Worm (Caenorhabditis elegans): Measurements from ENCODE around the gene pax-1.

Gene pax-1

DNA sequence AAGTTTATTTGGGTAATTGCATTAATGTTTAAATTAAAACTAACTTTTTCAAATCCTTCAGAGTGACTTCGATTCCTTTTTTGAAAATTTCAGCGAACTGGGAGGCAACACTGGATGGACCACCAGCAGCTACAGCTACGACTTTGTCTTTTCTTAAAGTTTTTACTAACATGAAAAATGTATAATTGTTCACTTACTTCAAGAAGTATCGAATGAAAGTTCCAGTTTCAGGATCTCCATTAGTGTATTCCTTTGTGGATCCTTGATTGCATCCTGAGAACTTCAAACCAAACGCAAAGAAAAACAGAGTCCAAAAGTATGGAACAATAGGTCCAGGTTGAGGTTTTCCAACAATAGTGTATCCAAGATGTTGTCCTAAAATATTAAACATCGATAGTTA lies 27.7 kb upstream of the pax-1 start:
- TF ChIP-seq klf-2 (GFP tag; conservative IDR thresholded peaks at IDR 0.05), result no peak
- no peak for TF ChIP-seq ztf-29 (GFP tag; IDR thresholded peaks at IDR 0.05)
- no peak for TF ChIP-seq med-1 (GFP tag; optimal IDR thresholded peaks at IDR 0.05; ENCODE audit: insufficient read depth)
- no peak for TF ChIP-seq tab-1 (GFP tag; IDR thresholded peaks at IDR 0.05)
- no peak for TF ChIP-seq ztf-23 (GFP tag; IDR thresholded peaks at IDR 0.05)
- no peak for TF ChIP-seq ref-1 (GFP tag; conservative IDR thresholded peaks at IDR 0.05)
- TF ChIP-seq flt-1 (GFP tag; IDR thresholded peaks at IDR 0.05), result no peak
- no peak for TF ChIP-seq cog-1 (tag; optimal IDR thresholded peaks at IDR 0.05)
- no peak for TF ChIP-seq T22C8.4 (GFP tag; IDR thresholded peaks at IDR 0.05)

DNA sequence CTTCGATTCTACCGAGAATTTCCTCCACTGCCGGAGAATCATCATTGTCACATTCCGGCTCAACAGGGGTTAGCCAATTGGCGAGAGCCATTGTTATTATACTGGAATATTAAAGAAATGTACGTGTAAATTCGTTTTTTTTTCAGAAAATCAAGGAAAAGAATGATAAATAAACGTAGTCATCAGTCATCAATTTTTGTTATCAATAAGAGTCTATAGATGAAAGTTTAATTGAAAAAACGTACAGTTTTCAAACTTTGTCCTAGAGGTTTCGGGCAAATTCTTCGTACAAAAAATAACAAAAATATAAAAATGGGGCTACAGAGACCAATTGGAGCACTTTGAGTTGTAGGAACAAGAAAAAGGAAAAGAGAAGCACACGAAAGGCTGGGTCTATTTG lies 25.7 kb upstream of the pax-1 start, which contains the start of gene F20D6.11:
Gene F20D6.11, minus strand, starts transcription at position 101 of the 400 bp plus-strand sequence.
- TF ChIP-seq T22C8.4 (GFP tag; IDR thresholded peaks at IDR 0.05) (no peak), klf-2 (GFP tag; conservative IDR thresholded peaks at IDR 0.05) (no peak), flt-1 (GFP tag; IDR thresholded peaks at IDR 0.05) (no peak), ztf-29 (GFP tag; IDR thresholded peaks at IDR 0.05) (no peak), tab-1 (GFP tag; IDR thresholded peaks at IDR 0.05) (no peak), cog-1 (tag; optimal IDR thresholded peaks at IDR 0.05) (no peak), ztf-23 (GFP tag; IDR thresholded peaks at IDR 0.05) (no peak)

DNA sequence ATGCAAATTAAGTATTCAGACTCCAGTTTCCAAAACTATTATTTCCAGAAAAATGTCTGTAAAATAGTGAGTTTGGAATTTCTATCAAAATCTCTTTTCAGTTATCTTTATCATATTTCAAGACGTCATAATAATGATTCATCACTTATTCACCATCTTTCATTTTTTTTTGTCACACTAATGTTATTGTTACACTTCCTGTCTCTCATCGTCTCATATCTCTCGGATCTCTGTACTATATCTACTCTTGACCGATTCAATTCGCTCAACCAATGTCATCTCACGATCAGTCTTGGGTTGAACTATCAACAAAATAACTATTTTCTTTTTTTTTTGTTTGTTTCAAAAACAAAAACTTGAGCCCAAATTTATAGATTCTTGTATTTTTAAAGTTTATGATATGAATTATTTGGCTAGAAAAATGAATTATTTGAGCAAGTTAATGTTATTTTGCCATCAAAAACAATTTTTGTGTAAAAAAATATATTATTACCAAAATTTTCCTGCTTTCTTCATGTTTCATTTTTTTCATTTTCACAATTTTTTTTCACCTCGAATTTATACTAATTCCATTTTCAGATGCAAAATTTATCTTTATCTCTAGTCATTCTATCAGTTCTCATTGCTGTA lies 23.4 kb upstream of the pax-1 start, which contains the start of gene cri-2:
Gene cri-2, plus strand, starts transcription at position 580 of the 630 bp plus-strand sequence.
- no peak for TF ChIP-seq ztf-29 (GFP tag; IDR thresholded peaks at IDR 0.05)
- TF ChIP-seq tab-1 (GFP tag; IDR thresholded peaks at IDR 0.05), result no peak
- TF ChIP-seq cog-1 (tag; optimal IDR thresholded peaks at IDR 0.05), result no peak
- TF ChIP-seq ref-1 (GFP tag; conservative IDR thresholded peaks at IDR 0.05), result no peak
- no peak for TF ChIP-seq flt-1 (GFP tag; IDR thresholded peaks at IDR 0.05)
- no peak for TF ChIP-seq T22C8.4 (GFP tag; IDR thresholded peaks at IDR 0.05)
- TF ChIP-seq ztf-23 (GFP tag; IDR thresholded peaks at IDR 0.05), result no peak
- no peak for TF ChIP-seq klf-2 (GFP tag; conservative IDR thresholded peaks at IDR 0.05)
- TF ChIP-seq med-1 (GFP tag; optimal IDR thresholded peaks at IDR 0.05; ENCODE audit: insufficient read depth), result no peak

DNA sequence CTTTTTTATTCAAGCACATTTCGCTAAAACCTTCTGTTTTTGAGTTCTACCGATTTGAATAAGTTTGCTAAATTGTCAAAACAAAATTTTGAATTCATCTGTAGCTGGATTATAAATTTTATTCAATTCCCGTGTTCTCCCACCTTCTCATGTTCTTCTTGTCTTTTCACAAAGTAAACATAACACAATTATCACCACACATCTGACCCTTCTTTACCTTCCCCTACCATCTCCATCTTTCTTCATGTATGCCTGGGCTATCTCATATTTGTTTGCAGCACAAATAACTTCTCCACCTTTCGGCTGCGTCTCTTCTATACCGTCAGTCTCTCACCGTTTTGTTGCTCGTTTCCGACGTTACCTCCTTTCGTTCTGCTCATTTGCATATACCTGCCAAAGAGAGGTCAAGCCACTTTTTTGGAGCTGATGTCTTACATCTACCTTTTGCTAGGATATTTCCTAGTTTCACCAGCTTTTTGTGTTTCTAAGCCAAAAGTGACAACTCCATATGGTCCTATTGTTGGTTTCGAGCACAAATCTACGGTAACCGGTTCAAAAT lies 21.6 kb upstream of the pax-1 start, which contains the start of gene cest-17:
Gene cest-17, plus strand, starts transcription at position 248 of the 559 bp plus-strand sequence.
- TF ChIP-seq ztf-23 (GFP tag; IDR thresholded peaks at IDR 0.05) (no peak), cog-1 (tag; optimal IDR thresholded peaks at IDR 0.05) (no peak), T22C8.4 (GFP tag; IDR thresholded peaks at IDR 0.05) (no peak), klf-2 (GFP tag; conservative IDR thresholded peaks at IDR 0.05) (no peak), med-1 (GFP tag; optimal IDR thresholded peaks at IDR 0.05; ENCODE audit: insufficient read depth) (no peak), ref-1 (GFP tag; conservative IDR thresholded peaks at IDR 0.05) (no peak), flt-1 (GFP tag; IDR thresholded peaks at IDR 0.05) (no peak), tab-1 (GFP tag; IDR thresholded peaks at IDR 0.05) (no peak), ztf-29 (GFP tag; IDR thresholded peaks at IDR 0.05) (no peak)

DNA sequence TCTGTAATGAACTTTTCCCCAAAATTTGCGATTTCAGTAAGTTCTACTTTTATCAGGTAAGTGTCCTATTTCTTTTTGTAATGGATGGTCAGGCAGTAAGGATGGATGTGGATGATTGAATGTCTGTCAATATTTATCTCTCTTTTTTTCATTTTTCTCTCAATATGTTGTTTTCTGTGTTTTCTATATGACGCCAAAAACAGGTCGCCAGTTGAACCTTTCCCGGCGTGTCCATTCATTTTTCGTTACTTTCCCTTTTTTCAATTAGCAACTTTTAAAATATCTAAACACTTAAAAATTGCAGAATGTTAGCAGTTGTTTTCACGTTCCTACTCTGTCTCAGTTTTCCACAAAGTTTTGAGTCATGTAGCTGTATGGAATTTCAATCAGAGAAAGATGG lies 17.8 kb upstream of the pax-1 start, which contains the start of gene timp-1:
Gene timp-1, plus strand, starts transcription at position 305 of the 400 bp plus-strand sequence.
- TF ChIP-seq ztf-23 (GFP tag; IDR thresholded peaks at IDR 0.05) (no peak), ref-1 (GFP tag; conservative IDR thresholded peaks at IDR 0.05) (no peak), tab-1 (GFP tag; IDR thresholded peaks at IDR 0.05) (no peak), cog-1 (tag; optimal IDR thresholded peaks at IDR 0.05) (no peak), T22C8.4 (GFP tag; IDR thresholded peaks at IDR 0.05) (no peak), med-1 (GFP tag; optimal IDR thresholded peaks at IDR 0.05; ENCODE audit: insufficient read depth) (no peak), ztf-29 (GFP tag; IDR thresholded peaks at IDR 0.05) (no peak), flt-1 (GFP tag; IDR thresholded peaks at IDR 0.05) (no peak), klf-2 (GFP tag; conservative IDR thresholded peaks at IDR 0.05) (no peak)

DNA sequence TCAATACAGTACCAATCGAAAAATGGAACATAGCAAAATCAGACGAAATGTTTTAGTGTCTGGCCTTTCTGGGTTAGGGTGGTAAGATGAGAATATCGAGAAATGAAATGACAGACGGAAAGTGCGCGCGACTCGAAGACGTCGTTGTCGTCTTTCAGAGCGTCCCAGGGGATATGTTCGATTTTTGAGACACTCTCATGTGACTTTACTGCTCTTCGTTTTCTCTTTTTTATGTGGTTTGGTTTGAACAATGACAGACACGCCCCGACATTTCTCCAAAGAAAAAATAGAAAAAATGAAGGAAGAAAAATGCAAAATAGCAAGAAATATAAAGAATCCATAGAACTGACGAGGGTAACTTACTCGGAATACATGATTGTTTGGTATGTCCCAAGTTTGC lies 14.2 kb upstream of the pax-1 start:
- TF ChIP-seq flt-1 (GFP tag; IDR thresholded peaks at IDR 0.05) (no peak), ztf-29 (GFP tag; IDR thresholded peaks at IDR 0.05) (no peak), T22C8.4 (GFP tag; IDR thresholded peaks at IDR 0.05) (no peak), cog-1 (tag; optimal IDR thresholded peaks at IDR 0.05) (no peak), med-1 (GFP tag; optimal IDR thresholded peaks at IDR 0.05; ENCODE audit: insufficient read depth) (no peak), tab-1 (GFP tag; IDR thresholded peaks at IDR 0.05) (no peak), klf-2 (GFP tag; conservative IDR thresholded peaks at IDR 0.05) (no peak), ztf-23 (GFP tag; IDR thresholded peaks at IDR 0.05) (no peak), ref-1 (GFP tag; conservative IDR thresholded peaks at IDR 0.05) (no peak)

DNA sequence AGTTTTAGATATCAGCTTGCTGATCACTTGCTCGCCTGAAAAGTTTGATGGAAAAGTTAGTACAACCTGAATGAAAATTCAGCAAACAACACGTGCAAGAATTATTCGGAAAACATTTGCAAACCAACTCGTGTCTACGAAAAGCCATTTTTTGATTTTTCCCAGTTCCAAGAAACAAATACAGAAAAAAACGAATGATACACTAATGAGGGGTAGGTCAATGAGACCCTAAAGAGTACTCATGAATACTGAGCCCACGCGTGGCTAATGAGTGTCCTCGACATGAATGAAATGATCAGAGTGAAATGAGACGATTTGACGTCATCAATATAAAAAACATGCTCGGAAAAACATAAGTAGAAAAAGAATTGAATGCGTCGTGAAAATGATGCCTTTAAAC lies 12.7 kb upstream of the pax-1 start:
- no peak for TF ChIP-seq tab-1 (GFP tag; IDR thresholded peaks at IDR 0.05)
- no peak for TF ChIP-seq ref-1 (GFP tag; conservative IDR thresholded peaks at IDR 0.05)

DNA sequence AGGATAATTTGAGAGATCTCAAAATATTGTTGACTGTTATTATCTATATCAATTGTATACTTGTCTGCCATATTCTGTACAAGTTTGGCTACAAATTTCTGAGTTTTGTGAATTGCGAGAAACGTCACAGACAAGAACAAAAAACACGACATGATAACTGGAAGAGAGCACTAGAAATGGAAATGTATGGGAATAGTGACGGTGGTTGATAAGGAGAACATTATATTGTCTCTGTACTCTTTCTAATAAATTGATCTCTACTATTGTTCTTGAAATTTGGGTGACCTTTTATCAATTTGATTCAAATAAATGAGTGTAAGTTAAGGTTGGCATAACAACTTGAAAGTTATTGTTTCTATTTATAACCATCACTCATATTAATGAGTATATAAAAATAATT lies 11.9 kb upstream of the pax-1 start:
- TF ChIP-seq ztf-23 (GFP tag; IDR thresholded peaks at IDR 0.05) (no peak), flt-1 (GFP tag; IDR thresholded peaks at IDR 0.05) (no peak), ref-1 (GFP tag; conservative IDR thresholded peaks at IDR 0.05) (no peak)

DNA sequence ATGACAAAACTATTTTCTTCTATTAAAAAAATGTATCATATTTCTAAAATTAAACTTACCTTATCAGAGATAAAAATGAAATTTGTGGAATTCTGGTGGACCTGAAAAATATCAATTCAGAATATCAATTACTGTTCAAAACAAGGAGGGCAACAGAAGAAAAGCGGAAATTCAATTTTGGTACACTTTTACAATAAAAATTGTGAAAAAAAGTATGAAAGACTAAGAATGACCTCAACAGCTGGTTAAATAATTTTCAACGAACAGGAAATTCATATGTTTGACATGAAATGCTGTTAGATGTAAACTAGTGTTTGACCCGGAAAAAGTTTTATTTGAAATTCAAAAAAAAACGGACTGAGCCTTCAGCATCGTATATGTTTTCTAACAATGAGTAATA lies 10.9 kb upstream of the pax-1 start, which contains the start of gene K07C11.7:
Gene K07C11.7, minus strand, starts transcription at position 101 of the 400 bp plus-strand sequence.
- TF ChIP-seq cog-1 (tag; optimal IDR thresholded peaks at IDR 0.05) (no peak), ztf-23 (GFP tag; IDR thresholded peaks at IDR 0.05) (no peak), tab-1 (GFP tag; IDR thresholded peaks at IDR 0.05) (no peak), flt-1 (GFP tag; IDR thresholded peaks at IDR 0.05) (no peak), T22C8.4 (GFP tag; IDR thresholded peaks at IDR 0.05) (no peak), med-1 (GFP tag; optimal IDR thresholded peaks at IDR 0.05; ENCODE audit: insufficient read depth) (no peak)

DNA sequence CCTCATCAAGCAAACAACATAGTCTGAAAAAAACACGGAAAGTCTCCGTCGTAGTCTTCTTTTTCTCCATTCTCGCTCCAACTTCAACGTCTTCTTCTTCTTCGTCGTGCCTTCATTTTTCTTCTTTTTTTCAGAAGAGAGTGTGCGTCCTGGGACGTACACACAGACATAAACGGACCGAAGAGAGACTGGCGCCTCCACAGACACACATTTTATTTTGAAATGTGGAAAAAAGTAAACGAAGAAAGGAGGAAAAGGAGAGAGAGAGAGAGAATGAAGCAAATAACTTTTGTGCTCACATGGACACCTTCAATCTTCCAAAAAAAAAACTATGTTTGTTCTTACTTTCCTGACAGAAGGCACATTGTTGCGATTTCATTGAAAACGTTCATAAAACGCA lies 9.6 kb upstream of the pax-1 start:
- TF ChIP-seq tab-1 (GFP tag; IDR thresholded peaks at IDR 0.05) (no peak), ref-1 (GFP tag; conservative IDR thresholded peaks at IDR 0.05) (no peak), klf-2 (GFP tag; conservative IDR thresholded peaks at IDR 0.05) (no peak), T22C8.4 (GFP tag; IDR thresholded peaks at IDR 0.05) (no peak), flt-1 (GFP tag; IDR thresholded peaks at IDR 0.05) (no peak)

Data from whole organism, midembryonic.